Worm (Caenorhabditis elegans) whole organism, L3 larva: ENCODE results near the gene zig-12.

Source experiments
- fkh-2 ChIP-seq: fragments of 150-350 bp; optimal IDR thresholded peaks from 2 replicates; lab custom pipeline; 2014; ENCODE audit warnings: missing biosample characterization, missing genetic modification reagents, missing genetic modification characterization
- nhr-11 ChIP-seq: fragments of 150-350 bp; optimal IDR thresholded peaks from 2 replicates; lab custom pipeline; 2014; ENCODE audit warnings: missing biosample characterization, missing genetic modification characterization
- nhr-25 ChIP-seq: sonication (generic microtip); optimal IDR thresholded peaks from 2 replicates; lab custom pipeline; 2017; ENCODE audit warnings: missing biosample characterization, missing genetic modification characterization
- snpc-4 ChIP-seq: fragments of 150-350 bp; optimal IDR thresholded peaks from 2 replicates; lab custom pipeline; 2014; ENCODE audit warnings: missing biosample characterization, missing genetic modification characterization
- tbx-2 ChIP-seq: sonication (generic microtip); optimal IDR thresholded peaks from 2 replicates; lab custom pipeline; 2016; ENCODE audit warnings: mild to moderate bottlenecking, missing genetic modification characterization, missing compliant biosample characterization
- unc-62 ChIP-seq: fragments of 150-350 bp; sonication (generic microtip); optimal IDR thresholded peaks from 4 replicates; lab custom pipeline; 2014; ENCODE audit warnings: missing biosample characterization, missing genetic modification reagents, missing genetic modification characterization
- ztf-11 ChIP-seq: fragments of 150-350 bp; optimal IDR thresholded peaks from 2 replicates; lab custom pipeline; 2014; ENCODE audit warnings: missing biosample characterization, missing genetic modification characterization

DNA sequence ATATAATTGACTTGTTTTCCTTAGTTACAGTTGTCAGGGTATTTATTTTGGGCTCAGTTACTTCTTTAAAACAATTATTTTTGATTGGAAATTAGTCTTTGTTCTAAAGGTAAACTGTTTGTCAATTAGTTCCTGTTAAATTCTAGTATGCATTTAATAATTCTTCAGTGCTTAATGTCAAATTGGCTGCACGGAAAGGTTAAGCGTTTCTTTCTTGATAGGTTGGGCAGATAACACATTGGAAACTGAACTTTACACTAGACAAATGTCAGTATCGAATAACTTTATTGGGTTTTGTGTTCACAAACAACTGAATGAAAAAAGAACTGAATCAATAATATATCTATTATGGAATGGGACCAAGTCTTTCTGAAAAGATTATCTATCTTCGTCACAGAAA, 48.9 kb upstream of the zig-12 start:
- TF ChIP-seq tbx-2 (tag; lab: Kevin White, UChicago) (no peak), fkh-2 (tag; lab: Kevin White, UChicago) (no peak), ztf-11 (tag; lab: Kevin White, UChicago) (no peak), nhr-25 (tag; lab: Kevin White, UChicago) (no peak), nhr-11 (tag; lab: Kevin White, UChicago) (no peak), snpc-4 (tag; lab: Kevin White, UChicago) (no peak), unc-62 (GFP tag; lab: Kevin White, UChicago) (no peak)
